Worm (Caenorhabditis elegans): ENCODE measurements around the gene F31F6.3.

DNA sequence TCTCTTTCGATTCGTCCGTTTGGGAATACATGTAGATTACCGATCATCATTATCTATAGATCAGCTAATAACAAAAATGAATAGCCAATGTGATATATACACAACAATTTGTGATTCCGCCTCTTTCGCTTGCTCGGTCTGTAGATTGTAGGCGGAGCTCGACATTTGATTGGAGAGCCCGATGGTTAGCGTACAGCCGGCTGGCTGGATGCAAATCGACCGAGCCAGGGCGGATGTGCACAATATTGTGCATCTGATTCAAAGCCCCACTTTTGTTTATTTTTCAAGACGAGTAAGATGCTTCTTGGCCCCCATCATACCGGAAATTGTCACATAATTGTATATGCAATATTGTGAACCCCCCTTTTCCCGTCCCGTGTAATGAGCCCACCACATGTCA is 10.9 kb downstream of the F31F6.3 start, which contains the start of gene dmd-4:
- TF ChIP-seq nhr-77 (tag; optimal IDR thresholded peaks at IDR 0.05) (no peak), pqm-1 (tag; optimal IDR thresholded peaks at IDR 0.05) (no peak), ZK546.5 (tag; optimal IDR thresholded peaks at IDR 0.05) (no peak), nhr-76 (tag; optimal IDR thresholded peaks at IDR 0.05) (no peak), fos-1 (tag; optimal IDR thresholded peaks at IDR 0.05) (no peak), ceh-82 (tag; optimal IDR thresholded peaks at IDR 0.05) (no peak)

All from whole organism, L3 larva.